Worm (Caenorhabditis elegans): ENCODE measurements around the gene msp-55.

DNA sequence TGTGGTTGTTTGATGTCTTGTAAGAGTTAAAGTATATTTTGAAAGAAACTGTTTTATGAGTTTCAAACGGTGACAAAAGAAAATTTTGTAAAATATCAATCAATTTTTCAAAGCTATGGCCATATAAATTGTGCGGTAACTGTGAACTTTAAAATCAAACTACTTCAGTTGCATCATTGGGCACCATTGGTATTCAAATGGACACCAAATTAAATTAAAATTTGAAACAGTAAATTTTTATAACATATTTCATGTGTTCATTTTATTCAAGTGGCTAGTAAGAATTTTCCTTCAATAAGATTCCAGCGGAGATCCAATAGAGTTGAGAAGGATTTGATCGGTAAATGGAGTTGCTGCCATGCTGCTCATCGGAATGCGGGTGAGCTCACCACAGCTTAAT is 24.5 kb downstream of the msp-55 start:
- no peak for TF ChIP-seq lin-13 (tag; optimal IDR thresholded peaks at IDR 0.05)
- TF ChIP-seq M03D4.4 (tag; optimal IDR thresholded peaks at IDR 0.05), result no peak
- no peak for TF ChIP-seq nhr-28 (tag; optimal IDR thresholded peaks at IDR 0.05)
- no peak for TF ChIP-seq unc-39 (tag; optimal IDR thresholded peaks at IDR 0.05)
- no peak for TF ChIP-seq ztf-11 (tag; optimal IDR thresholded peaks at IDR 0.05)
- no peak for TF ChIP-seq drap-1 (GFP tag; optimal IDR thresholded peaks at IDR 0.05)
